Worm (Caenorhabditis elegans) whole organism, L4/young adult: Measurements from ENCODE around the gene C06E2.5.

Experiments used
- W03F9.2 ChIP-seq: fragments of 150-350 bp; optimal IDR thresholded peaks from 2 replicates; lab custom pipeline; 2014; ENCODE audit warnings: missing biosample characterization, missing genetic modification characterization
- him-1 ChIP-seq: sonication (generic microtip); optimal IDR thresholded peaks from 2 replicates; lab custom pipeline; 2016; ENCODE audit warnings: missing genotype, missing genetic modification reagents, missing genetic modification characterization, missing compliant biosample characterization

- TF ChIP-seq W03F9.2 (tag; lab: Kevin White, UChicago) = no peak
- no peak for TF ChIP-seq him-1
Observed at ce11 chrX:8905089-8905488, 47.3 kb upstream of the C06E2.5 start, which contains the start of gene ensh-1.
